Fruit fly (Drosophila melanogaster) whole organism, adult: Measurements from ENCODE around the gene CG46466.

Source experiments
- CG12768 ChIP-seq: fragments of 200-800 bp; sonication (Bioruptor generic); optimal IDR thresholded peaks from 2 replicates; lab custom pipeline; 2017; ENCODE audit warnings: missing biosample characterization, missing genetic modification characterization, mild to moderate bottlenecking, moderate library complexity, missing genetic modification reagents
- ovo ChIP-seq: fragments of 200-800 bp; sonication (Bioruptor generic); optimal IDR thresholded peaks from 2 replicates; lab custom pipeline; 2016; ENCODE audit warnings: missing biosample characterization, missing genetic modification characterization

- TF ChIP-seq ovo (GFP tag; lab: Kevin White, UChicago), result no peak
- no peak for TF ChIP-seq CG12768 (GFP tag; lab: Kevin White, UChicago)
These were observed 46.8 kb upstream of the CG46466 start for dm6 chr4:709730-710129.
